Worm (Caenorhabditis elegans) whole organism, L4/young adult: Measurements from ENCODE around the gene frpr-3.

Experiments
- dao-5 ChIP-seq: sonication (generic microtip); optimal IDR thresholded peaks from 2 replicates; lab custom pipeline; 2016; ENCODE audit warnings: missing genotype, missing genetic modification characterization, moderate library complexity, missing compliant biosample characterization
- him-1 ChIP-seq: sonication (generic microtip); optimal IDR thresholded peaks from 2 replicates; lab custom pipeline; 2016; ENCODE audit warnings: missing genotype, missing genetic modification reagents, missing genetic modification characterization, missing compliant biosample characterization

- TF ChIP-seq him-1 (tag; lab: Kevin White, UChicago) (no peak), dao-5 (tag; lab: Kevin White, UChicago) (no peak)
Measured at ce11 chrV:7773647-7774046, 2.6 kb downstream of the frpr-3 start.
